Worm (Caenorhabditis elegans) whole organism, late embryonic: Measurements from ENCODE around the gene K02A6.2.

Experiments
- C08G9.2 ChIP-seq: sonication (generic microtip); optimal IDR thresholded peaks from 2 replicates; lab custom pipeline; 2016; ENCODE audit warnings: mild to moderate bottlenecking, missing genetic modification characterization, moderate library complexity, missing compliant biosample characterization
- nhr-232 ChIP-seq: sonication (generic microtip); optimal IDR thresholded peaks from 2 replicates; lab custom pipeline; 2016; ENCODE audit warnings: missing genetic modification characterization, missing compliant biosample characterization

DNA sequence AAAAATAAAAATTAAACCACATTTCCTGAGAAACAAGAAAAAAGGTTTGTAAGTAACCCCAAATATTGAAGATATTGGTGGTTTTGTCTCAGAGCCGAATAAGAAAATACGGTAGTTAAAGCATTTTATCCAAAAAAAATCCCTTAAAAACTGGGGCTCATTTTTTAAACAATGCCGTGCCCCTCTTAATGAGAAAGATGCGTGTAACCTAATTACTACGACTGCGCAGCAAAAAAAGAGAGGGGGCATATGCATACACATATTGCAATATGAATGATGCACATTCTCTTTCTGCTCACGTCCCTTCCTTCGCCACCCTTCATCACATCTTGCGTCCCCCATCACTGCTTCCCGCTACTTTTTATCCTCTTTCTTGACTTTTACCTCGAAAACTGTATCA is 43.3 kb upstream of the K02A6.2 start:
- TF ChIP-seq nhr-232 (tag; lab: Kevin White, UChicago) (no peak), C08G9.2 (tag; lab: Kevin White, UChicago) (no peak)
